Fruit fly (Drosophila melanogaster) whole organism, embryonic: Measurements from ENCODE around the gene CG5665.

ENCODE experiments used
- Atf3 ChIP-seq: fragments of 200-800 bp; sonication (Bioruptor generic); optimal IDR thresholded peaks from 3 replicates; lab custom pipeline; 2016; ENCODE audit warnings: missing biosample characterization, missing genetic modification characterization
- Bdp1 ChIP-seq: fragments of 200-800 bp; sonication (Bioruptor generic); optimal IDR thresholded peaks from 3 replicates; lab custom pipeline; 2016; ENCODE audit warnings: missing biosample characterization, missing genetic modification characterization
- Blimp-1 ChIP-seq: fragments of 200-800 bp; sonication (Bioruptor generic); optimal IDR thresholded peaks from 3 replicates; lab custom pipeline; 2018; ENCODE audit warnings: missing biosample characterization, missing genetic modification characterization, mild to moderate bottlenecking, moderate library complexity, missing genetic modification reagents
- CG10366 ChIP-seq: fragments of 200-800 bp; sonication (Bioruptor generic); IDR thresholded peaks from 2 replicates; pipeline ENCODE4 v1.3.6; 2022; ENCODE audit warnings: missing biosample characterization, missing genetic modification characterization
- CG13296 ChIP-seq: fragments of 200-800 bp; sonication (Bioruptor generic); optimal IDR thresholded peaks from 3 replicates; lab custom pipeline; 2018; ENCODE audit warnings: missing biosample characterization, mild to moderate bottlenecking, missing genetic modification characterization
- CG13624 ChIP-seq: fragments of 200-800 bp; sonication (Bioruptor generic); optimal IDR thresholded peaks from 2 replicates; lab custom pipeline; 2016; ENCODE audit warnings: missing biosample characterization, missing genetic modification characterization
- CG14667 ChIP-seq: fragments of 200-800 bp; sonication (Bioruptor generic); IDR thresholded peaks from 2 replicates; pipeline ENCODE4 v1.3.6; 2022; ENCODE audit warnings: missing biosample characterization, missing genetic modification characterization
- CG18476 ChIP-seq: fragments of 200-800 bp; sonication (Bioruptor generic); optimal IDR thresholded peaks from 2 replicates; lab custom pipeline; 2016; ENCODE audit warnings: missing biosample characterization, mild to moderate bottlenecking, missing genetic modification characterization
- CG2678 ChIP-seq: fragments of 200-800 bp; sonication (Bioruptor generic); optimal IDR thresholded peaks from 3 replicates; lab custom pipeline; 2019; ENCODE audit warnings: missing biosample characterization, mild to moderate bottlenecking, missing genetic modification characterization, moderate library complexity
- CG30403 ChIP-seq: fragments of 200-800 bp; sonication (Bioruptor generic); optimal IDR thresholded peaks from 3 replicates; lab custom pipeline; 2016; ENCODE audit warnings: missing biosample characterization, missing genetic modification characterization
- CG33557 ChIP-seq: fragments of 200-800 bp; sonication (Bioruptor generic); optimal IDR thresholded peaks from 2 replicates; lab custom pipeline; 2019; ENCODE audit warnings: missing biosample characterization, mild to moderate bottlenecking, missing genetic modification characterization, moderate library complexity
- CG3995 ChIP-seq: fragments of 200-800 bp; sonication (Bioruptor generic); optimal IDR thresholded peaks from 3 replicates; lab custom pipeline; 2016; ENCODE audit warnings: missing biosample characterization, missing genetic modification characterization
- CG43689 ChIP-seq: fragments of 200-800 bp; sonication (Bioruptor generic); IDR thresholded peaks from 2 replicates; pipeline ENCODE4 v1.3.6; 2022; ENCODE audit warnings: missing biosample characterization, missing genetic modification characterization
- CG6689 ChIP-seq: fragments of 200-800 bp; sonication (Bioruptor generic); IDR thresholded peaks from 2 replicates; pipeline ENCODE4 v1.3.6; 2022; ENCODE audit warnings: missing biosample characterization, missing genetic modification characterization
- CG7987 ChIP-seq: fragments of 200-800 bp; sonication (Bioruptor generic); optimal IDR thresholded peaks from 2 replicates; lab custom pipeline; 2018; ENCODE audit warnings: missing biosample characterization, mild to moderate bottlenecking, missing genetic modification characterization, moderate library complexity
- D ChIP-seq, 2 experiments: fragments of 200-800 bp in 1 of 2; fragments of >200 bp in 1 of 2; sonication (Bioruptor generic) in 1 of 2; optimal IDR thresholded peaks; 2 replicates in 1 of 2; 3 replicates in 1 of 2; lab custom pipeline; 2017; ENCODE audit warnings: mild to moderate bottlenecking in 1 of 2, missing biosample characterization in 1 of 2, missing genetic modification characterization in 1 of 2, missing genetic modification reagents in 1 of 2
- D19A ChIP-seq: fragments of 200-800 bp; optimal IDR thresholded peaks from 3 replicates; lab custom pipeline; 2019; ENCODE audit warnings: missing biosample characterization, mild to moderate bottlenecking, missing genetic modification characterization, moderate library complexity
- Doc3 ChIP-seq: fragments of 200-800 bp; sonication (Bioruptor generic); IDR thresholded peaks from 3 replicates; pipeline ENCODE4 v1.3.6; 2022; ENCODE audit warnings: missing biosample characterization, missing genetic modification characterization; ENCODE audit not compliant: partially characterized antibody
- Fer2 ChIP-seq: fragments of 200-800 bp; sonication (Bioruptor generic); optimal IDR thresholded peaks from 2 replicates; lab custom pipeline; 2018; ENCODE audit warnings: missing biosample characterization, mild to moderate bottlenecking, missing genetic modification characterization, moderate library complexity
- Hmr ChIP-seq: fragments of 200-800 bp; sonication (Bioruptor generic); optimal IDR thresholded peaks from 3 replicates; lab custom pipeline; 2017; ENCODE audit warnings: mild to moderate bottlenecking, missing biosample characterization, missing genetic modification reagents, missing genetic modification characterization
- Jarid2 ChIP-seq: fragments of 200-800 bp; sonication (Bioruptor generic); optimal IDR thresholded peaks from 3 replicates; lab custom pipeline; 2017; ENCODE audit warnings: mild to moderate bottlenecking, missing biosample characterization, missing genetic modification reagents, missing genetic modification characterization
- MTF-1 ChIP-seq: fragments of 200-800 bp; sonication (Bioruptor generic); optimal IDR thresholded peaks from 2 replicates; lab custom pipeline; 2018; ENCODE audit warnings: missing biosample characterization, mild to moderate bottlenecking, missing genetic modification characterization, borderline replicate concordance
- ac ChIP-seq: fragments of 200-800 bp; sonication (Bioruptor generic); optimal IDR thresholded peaks from 3 replicates; lab custom pipeline; 2017; ENCODE audit warnings: missing biosample characterization, mild to moderate bottlenecking, missing genetic modification characterization
- amos ChIP-seq: fragments of 200-800 bp; sonication (Bioruptor generic); IDR thresholded peaks from 2 replicates; pipeline ENCODE4 v1.3.6; 2022; ENCODE audit warnings: missing biosample characterization, missing genetic modification characterization; ENCODE audit not compliant: partially characterized antibody
- ara ChIP-seq: fragments of 200-800 bp; sonication (Bioruptor generic); IDR thresholded peaks from 2 replicates; pipeline ENCODE4 v1.3.6; 2022; ENCODE audit warnings: missing biosample characterization, missing genetic modification characterization
- cato ChIP-seq: fragments of 200-800 bp; sonication (Bioruptor generic); optimal IDR thresholded peaks from 2 replicates; lab custom pipeline; 2016; ENCODE audit warnings: missing biosample characterization, missing genetic modification characterization, borderline replicate concordance
- chinmo ChIP-seq: fragments of 200-800 bp; sonication (Bioruptor generic); IDR thresholded peaks from 4 replicates; pipeline ENCODE4 v1.3.6; 2022; ENCODE audit warnings: missing biosample characterization, missing genetic modification characterization; ENCODE audit not compliant: partially characterized antibody
- ci ChIP-seq: fragments of 200-800 bp; sonication (Bioruptor generic); IDR thresholded peaks from 3 replicates; pipeline ENCODE4 v1.3.6; 2022; ENCODE audit warnings: missing biosample characterization, missing genetic modification characterization
- corto ChIP-seq: fragments of 200-800 bp; sonication (Bioruptor generic); optimal IDR thresholded peaks from 2 replicates; lab custom pipeline; 2016; ENCODE audit warnings: missing biosample characterization, mild to moderate bottlenecking, missing genetic modification characterization, moderate library complexity
- crc ChIP-seq: fragments of 200-800 bp; sonication (Bioruptor generic); optimal IDR thresholded peaks from 2 replicates; lab custom pipeline; 2016; ENCODE audit warnings: missing biosample characterization, missing genetic modification characterization
- dpn ChIP-seq, 2 experiments: fragments of 200-800 bp; sonication (Bioruptor generic); optimal IDR thresholded peaks; 3 replicates each; lab custom pipeline; 2016; ENCODE audit warnings: missing biosample characterization in 2 of 2, missing genetic modification characterization in 2 of 2
- en ChIP-seq: fragments of 200-800 bp; sonication (Bioruptor generic); optimal IDR thresholded peaks from 2 replicates; lab custom pipeline; 2016; ENCODE audit warnings: missing biosample characterization, missing genetic modification characterization
- eve ChIP-seq, 2 experiments: fragments of >200 bp; optimal IDR thresholded peaks; 2 replicates each; lab custom pipeline; 2017; ENCODE audit warnings: missing biosample characterization in 2 of 2, missing genetic modification characterization in 2 of 2
- exex ChIP-seq: fragments of 200-800 bp; sonication (Bioruptor generic); optimal IDR thresholded peaks from 4 replicates; lab custom pipeline; 2018; ENCODE audit warnings: missing biosample characterization, mild to moderate bottlenecking, missing genetic modification characterization, moderate library complexity
- gcm ChIP-seq: fragments of 200-800 bp; sonication (Bioruptor generic); optimal IDR thresholded peaks from 2 replicates; lab custom pipeline; 2019; ENCODE audit warnings: missing biosample characterization, mild to moderate bottlenecking, missing genetic modification characterization, moderate library complexity
- gcm2 ChIP-seq: fragments of 200-800 bp; sonication (Bioruptor generic); optimal IDR thresholded peaks from 2 replicates; lab custom pipeline; 2016; ENCODE audit warnings: missing biosample characterization, missing genetic modification characterization
- grn ChIP-seq: fragments of 200-800 bp; sonication (Bioruptor generic); optimal IDR thresholded peaks from 3 replicates; lab custom pipeline; 2017; ENCODE audit warnings: missing biosample characterization, missing genetic modification characterization
- lilli ChIP-seq: fragments of 200-800 bp; sonication (Bioruptor generic); optimal IDR thresholded peaks from 3 replicates; lab custom pipeline; 2016; ENCODE audit warnings: missing biosample characterization, missing genetic modification characterization
- mam ChIP-seq: fragments of 200-800 bp; sonication (Bioruptor generic); optimal IDR thresholded peaks from 3 replicates; lab custom pipeline; 2016; ENCODE audit warnings: missing biosample characterization, missing genetic modification characterization
- row ChIP-seq: fragments of 200-800 bp; sonication (Bioruptor generic); IDR thresholded peaks from 3 replicates; pipeline ENCODE4 v1.3.6; 2022; ENCODE audit warnings: missing biosample characterization, missing genetic modification characterization
- sens ChIP-seq: fragments of 200-800 bp; sonication (Bioruptor generic); peaks from one replicate; lab custom pipeline; 2016; ENCODE audit warnings: missing biosample characterization, missing genetic modification characterization
- sqz ChIP-seq: fragments of 200-800 bp; sonication (Bioruptor generic); optimal IDR thresholded peaks from 3 replicates; lab custom pipeline; 2018; ENCODE audit warnings: missing biosample characterization, mild to moderate bottlenecking, missing genetic modification characterization
- toy ChIP-seq: fragments of 200-800 bp; sonication (Bioruptor generic); IDR thresholded peaks from 2 replicates; pipeline ENCODE4 v1.3.6; 2022; ENCODE audit warnings: missing biosample characterization, missing genetic modification characterization
- zfh1 ChIP-seq: fragments of 200-800 bp; sonication (Bioruptor generic); IDR thresholded peaks from 3 replicates; pipeline ENCODE4 v1.3.6; 2022; ENCODE audit warnings: missing biosample characterization, missing genetic modification characterization

Gene CG5665

DNA sequence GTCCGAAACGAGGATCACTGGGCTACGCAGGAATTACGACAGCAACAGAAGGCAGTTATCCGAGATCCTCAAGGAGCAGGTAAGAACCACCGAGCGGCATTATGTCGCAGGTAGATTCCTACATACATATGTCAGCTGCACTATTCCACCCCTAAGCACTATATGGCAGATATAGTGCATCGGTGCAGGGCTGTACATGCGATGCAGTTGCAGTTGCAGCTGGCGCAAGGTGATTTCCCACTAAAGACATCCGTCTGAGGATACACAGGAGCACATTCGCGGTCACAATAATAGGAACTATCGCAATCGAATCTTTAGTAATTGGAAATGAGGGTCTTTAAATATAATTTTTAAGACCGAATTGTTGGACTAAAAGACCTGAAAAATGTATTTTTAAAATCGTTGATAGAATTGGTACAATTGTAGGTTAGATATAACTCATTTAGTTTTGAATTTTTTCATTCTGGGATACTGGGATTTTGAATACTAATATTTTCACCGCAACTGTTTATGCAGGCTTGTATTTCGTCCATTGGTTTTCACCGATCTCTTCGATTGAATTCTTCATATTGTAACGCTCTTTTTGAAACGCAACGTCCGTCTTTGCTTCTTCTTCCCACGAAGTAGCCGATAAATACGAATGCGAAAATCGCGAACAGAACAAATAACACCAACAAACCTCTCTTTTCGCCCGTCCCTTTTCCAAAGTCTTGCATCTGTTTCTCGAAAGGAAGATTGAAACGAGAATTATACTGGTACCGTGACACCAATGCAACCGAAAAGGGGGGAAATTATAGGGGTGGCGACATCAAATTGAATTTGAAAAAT, 44.6 kb downstream of the CG5665 start (continued):
- TF ChIP-seq exex (tag; lab: Kevin White, UChicago) (no peak), CG33557 (GFP tag; lab: Kevin White, UChicago) (peak; percentile 43), CG7987 (GFP tag; lab: Kevin White, UChicago) (no peak), D (optimal IDR thresholded peaks at IDR 0.05; lab: Kevin White, UChicago) (peak; percentile 47), D (GFP tag; optimal IDR thresholded peaks at IDR 0.05; lab: Kevin White, UChicago) (peak; percentile 8), CG2678 (tag; lab: Kevin White, UChicago) (no peak), CG6689 (peak; percentile 31; the same call in 1 of the 2 replicates), Doc3 (no peak)

DNA sequence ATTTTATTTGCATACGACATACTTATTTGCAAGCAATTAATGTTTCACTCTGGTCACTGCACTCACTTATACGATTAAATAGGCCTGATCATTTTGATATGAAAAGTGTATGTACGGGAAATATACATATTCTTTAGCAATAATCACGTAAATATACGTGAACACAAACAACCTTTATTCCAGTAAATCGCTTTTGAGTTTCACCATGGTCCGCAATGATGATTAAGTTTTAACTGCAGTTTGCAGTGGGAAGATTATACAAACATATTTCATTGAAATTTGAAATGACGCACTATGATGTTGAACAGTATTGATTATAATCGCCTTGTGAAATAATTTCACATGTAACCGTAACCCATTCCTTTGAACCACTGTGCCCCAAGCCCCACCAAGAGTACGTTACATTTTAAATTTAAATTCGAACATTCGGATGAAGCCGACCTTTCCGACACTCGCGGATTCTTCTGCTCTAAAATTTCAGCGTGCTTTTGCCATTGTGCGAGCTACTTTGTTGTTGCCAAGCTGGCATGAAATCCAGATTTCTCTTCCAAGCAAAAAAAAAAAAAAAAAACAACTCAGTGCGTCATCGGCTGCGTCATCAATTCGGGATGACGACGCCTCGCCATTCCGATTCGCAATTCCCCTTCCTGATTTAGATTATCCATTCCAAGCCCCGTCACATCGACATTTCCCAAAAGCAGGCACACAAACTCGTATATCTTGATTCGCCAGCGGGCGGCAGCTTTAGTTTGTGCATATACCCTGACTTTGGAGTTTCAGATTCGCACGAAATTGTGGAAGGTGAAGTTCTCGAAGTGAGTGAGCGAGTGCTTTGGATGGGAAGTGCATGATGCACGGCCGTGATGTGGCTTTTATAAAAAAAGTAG, 45.4 kb downstream of the CG5665 start:
- TF ChIP-seq CG3995 (no peak), CG43689 (GFP tag; lab: Robert Waterston, UW) (no peak), CG13296 (GFP tag; lab: Kevin White, UChicago) (no peak), CG30403 (GFP tag; lab: Kevin White, UChicago) (no peak), lilli (GFP tag; lab: Kevin White, UChicago) (no peak), D19A (tag; lab: Kevin White, UChicago) (peak; percentile 17), mam (no peak), Blimp-1 (no peak), ara (GFP tag; lab: Robert Waterston, UW) (no peak), gcm (GFP tag; lab: Kevin White, UChicago) (no peak), row (GFP tag; lab: Robert Waterston, UW) (peak; percentile 27; the same call in 1 of the 3 replicates), Atf3 (GFP tag; lab: Kevin White, UChicago) (no peak), sens (GFP tag; lab: Kevin White, UChicago) (peak; percentile 69), CG14667 (GFP tag; lab: Robert Waterston, UW) (no peak), Jarid2 (GFP tag; lab: Kevin White, UChicago) (no peak), chinmo (peak; percentile 66; the same call in 1 of the 4 replicates), cato (GFP tag; lab: Kevin White, UChicago) (no peak), CG6689 (peak; percentile 20; the same call in 1 of the 2 replicates), crc (GFP tag; lab: Kevin White, UChicago) (no peak), CG10366 (GFP tag; lab: Robert Waterston, UW) (no peak), MTF-1 (no peak), grn (no peak), eve (GFP tag; optimal IDR thresholded peaks at IDR 0.05; lab: Kevin White, UChicago) (peak in 1 of 2 experiments; percentile 48), zfh1 (no peak), sqz (GFP tag; lab: Kevin White, UChicago) (peak; percentile 9), Fer2 (no peak), ci (GFP tag; lab: Robert Waterston, UW) (0 out of 3 replicates have a peak, but pooled peaks have one; percentile 27), Hmr (GFP tag; lab: Kevin White, UChicago) (no peak), dpn (GFP tag; optimal IDR thresholded peaks at IDR 0.05; lab: Kevin White, UChicago) (no peak), ac (no peak), corto (GFP tag; lab: Kevin White, UChicago) (no peak), Bdp1 (no peak), CG18476 (GFP tag; lab: Kevin White, UChicago) (no peak), CG13624 (peak; percentile 26), toy (no peak), en (no peak), gcm2 (GFP tag; lab: Kevin White, UChicago) (no peak), amos (GFP tag; lab: Robert Waterston, UW) (no peak; the same call in 1 of the 2 replicates)
